Fruit fly (Drosophila melanogaster) whole organism, embryonic: ENCODE results near the gene Gcat.

Source experiments
- CG10366 ChIP-seq: fragments of 200-800 bp; sonication (Bioruptor generic); IDR thresholded peaks from 2 replicates; pipeline ENCODE4 v1.3.6; 2022; ENCODE audit warnings: missing biosample characterization, missing genetic modification characterization
- CG10431 ChIP-seq: fragments of 200-800 bp; sonication (Bioruptor generic); optimal IDR thresholded peaks from 3 replicates; lab custom pipeline; 2018; ENCODE audit warnings: missing biosample characterization, mild to moderate bottlenecking, missing genetic modification characterization
- CG10462 ChIP-seq: fragments of 200-800 bp; sonication (Bioruptor generic); optimal IDR thresholded peaks from 2 replicates; lab custom pipeline; 2016; ENCODE audit warnings: missing biosample characterization, missing genetic modification characterization
- CG1233 ChIP-seq: fragments of 200-800 bp; sonication (Bioruptor generic); optimal IDR thresholded peaks from 4 replicates; lab custom pipeline; 2018; ENCODE audit warnings: missing biosample characterization, mild to moderate bottlenecking, missing genetic modification characterization
- CG12659 ChIP-seq: fragments of 200-800 bp; sonication (Bioruptor generic); optimal IDR thresholded peaks from 3 replicates; lab custom pipeline; 2017; ENCODE audit warnings: mild to moderate bottlenecking, missing biosample characterization, missing genetic modification reagents, missing genetic modification characterization
- CG15696 ChIP-seq: fragments of 200-800 bp; sonication (Bioruptor generic); optimal IDR thresholded peaks from 2 replicates; lab custom pipeline; 2019; ENCODE audit warnings: missing biosample characterization, mild to moderate bottlenecking, missing genetic modification characterization, moderate library complexity
- CG18764 ChIP-seq: fragments of 200-800 bp; sonication (Bioruptor generic); optimal IDR thresholded peaks from 3 replicates; lab custom pipeline; 2016; ENCODE audit warnings: missing biosample characterization, missing genetic modification characterization
- CG2120 ChIP-seq: fragments of 200-800 bp; sonication (Bioruptor generic); optimal IDR thresholded peaks from 3 replicates; lab custom pipeline; 2016; ENCODE audit warnings: missing biosample characterization, missing genetic modification characterization
- CG2202 ChIP-seq: fragments of 200-800 bp; sonication (Bioruptor generic); optimal IDR thresholded peaks from 2 replicates; lab custom pipeline; 2018; ENCODE audit warnings: missing biosample characterization, mild to moderate bottlenecking, missing genetic modification characterization
- CG2712 ChIP-seq: fragments of 200-800 bp; optimal IDR thresholded peaks from 3 replicates; lab custom pipeline; 2019; ENCODE audit warnings: missing biosample characterization, mild to moderate bottlenecking, missing genetic modification characterization, moderate library complexity
- CG2889 ChIP-seq: fragments of 200-800 bp; sonication (Bioruptor generic); IDR thresholded peaks from 3 replicates; pipeline ENCODE4 v1.3.6; 2022; ENCODE audit warnings: missing biosample characterization, missing genetic modification characterization
- CG30431 ChIP-seq: fragments of 200-800 bp; sonication (Bioruptor generic); optimal IDR thresholded peaks from 2 replicates; lab custom pipeline; 2017; ENCODE audit warnings: missing biosample characterization, missing genetic modification characterization
- CG31388 ChIP-seq: fragments of 200-800 bp; sonication (Bioruptor generic); optimal IDR thresholded peaks from 2 replicates; lab custom pipeline; 2016; ENCODE audit warnings: missing biosample characterization, missing genetic modification characterization
- CG34376 ChIP-seq: fragments of 200-800 bp; sonication (Bioruptor generic); optimal IDR thresholded peaks from 2 replicates; lab custom pipeline; 2018; ENCODE audit warnings: missing biosample characterization, mild to moderate bottlenecking, missing genetic modification characterization
- CG6272 ChIP-seq: fragments of 200-800 bp; sonication (Bioruptor generic); IDR thresholded peaks from 2 replicates; pipeline ENCODE4 v1.3.6; 2022; ENCODE audit warnings: missing biosample characterization, missing genetic modification characterization
- CG6689 ChIP-seq: fragments of 200-800 bp; sonication (Bioruptor generic); IDR thresholded peaks from 2 replicates; pipeline ENCODE4 v1.3.6; 2022; ENCODE audit warnings: missing biosample characterization, missing genetic modification characterization
- CG9932 ChIP-seq: fragments of 200-800 bp; sonication (Bioruptor generic); IDR thresholded peaks from 2 replicates; pipeline ENCODE4 v1.3.6; 2022; ENCODE audit warnings: missing biosample characterization, missing genetic modification characterization
- Chrac-16 ChIP-seq: fragments of 200-800 bp; sonication (Bioruptor generic); optimal IDR thresholded peaks from 3 replicates; lab custom pipeline; 2016; ENCODE audit warnings: missing biosample characterization, missing genetic modification characterization
- Dref ChIP-seq: fragments of 200-800 bp; sonication (Bioruptor generic); IDR thresholded peaks from 2 replicates; pipeline ENCODE4 v1.3.6; 2022; ENCODE audit warnings: missing biosample characterization, missing genetic modification characterization
- H2.0 ChIP-seq: fragments of 200-800 bp; sonication (Bioruptor generic); IDR thresholded peaks from 2 replicates; pipeline ENCODE4 v1.3.6; 2022; ENCODE audit warnings: missing biosample characterization, missing genetic modification characterization
- Hr51 ChIP-seq, 2 experiments: fragments of 200-800 bp; sonication (Bioruptor generic); optimal IDR thresholded peaks; 2 replicates in 1 of 2; 3 replicates in 1 of 2; lab custom pipeline; 2016 to 2018; ENCODE audit warnings: missing biosample characterization in 2 of 2, missing genetic modification characterization in 2 of 2, mild to moderate bottlenecking in 1 of 2, moderate library complexity in 1 of 2
- Mes4 ChIP-seq: fragments of 200-800 bp; sonication (Bioruptor generic); optimal IDR thresholded peaks from 2 replicates; lab custom pipeline; 2016; ENCODE audit warnings: missing biosample characterization, missing genetic modification characterization
- Rfx ChIP-seq: fragments of 200-800 bp; sonication (Bioruptor generic); IDR thresholded peaks from 2 replicates; pipeline ENCODE4 v1.3.6; 2022; ENCODE audit warnings: missing biosample characterization, missing genetic modification characterization
- Spps ChIP-seq: fragments of 200-800 bp; sonication (Bioruptor generic); optimal IDR thresholded peaks from 2 replicates; lab custom pipeline; 2018; ENCODE audit warnings: missing biosample characterization, mild to moderate bottlenecking, missing genetic modification characterization
- YL-1 ChIP-seq: fragments of 200-800 bp; sonication (Bioruptor generic); optimal IDR thresholded peaks from 3 replicates; lab custom pipeline; 2017; ENCODE audit warnings: missing biosample characterization, mild to moderate bottlenecking, missing genetic modification characterization
- amos ChIP-seq: fragments of 200-800 bp; sonication (Bioruptor generic); IDR thresholded peaks from 2 replicates; pipeline ENCODE4 v1.3.6; 2022; ENCODE audit warnings: missing biosample characterization, missing genetic modification characterization; ENCODE audit not compliant: partially characterized antibody
- bowl ChIP-seq: fragments of 200-800 bp; sonication (Bioruptor generic); IDR thresholded peaks from 2 replicates; pipeline ENCODE4 v1.3.6; 2022; ENCODE audit warnings: missing biosample characterization, missing genetic modification characterization
- br ChIP-seq: fragments of >200 bp; optimal IDR thresholded peaks from 2 replicates; lab custom pipeline; 2017
- ci ChIP-seq: fragments of 200-800 bp; sonication (Bioruptor generic); IDR thresholded peaks from 3 replicates; pipeline ENCODE4 v1.3.6; 2022; ENCODE audit warnings: missing biosample characterization, missing genetic modification characterization
- crp ChIP-seq, 2 experiments: fragments of 200-800 bp; sonication (Bioruptor generic); optimal IDR thresholded peaks; 2 replicates in 1 of 2; 3 replicates in 1 of 2; lab custom pipeline; 2017; ENCODE audit warnings: missing biosample characterization in 2 of 2, missing genetic modification characterization in 2 of 2, mild to moderate bottlenecking in 1 of 2, moderate library complexity in 1 of 2
- danr ChIP-seq: fragments of 200-800 bp; sonication (Bioruptor generic); IDR thresholded peaks from 2 replicates; pipeline ENCODE4 v1.3.6; 2022; ENCODE audit warnings: missing biosample characterization, missing genetic modification characterization
- dpn ChIP-seq, 2 experiments: fragments of 200-800 bp; sonication (Bioruptor generic); optimal IDR thresholded peaks; 3 replicates each; lab custom pipeline; 2016; ENCODE audit warnings: missing biosample characterization in 2 of 2, missing genetic modification characterization in 2 of 2
- ewg ChIP-seq: fragments of 200-800 bp; sonication (Bioruptor generic); optimal IDR thresholded peaks from 3 replicates; lab custom pipeline; 2017; ENCODE audit warnings: mild to moderate bottlenecking, missing biosample characterization, missing genetic modification reagents, missing genetic modification characterization
- fd96Cb ChIP-seq: fragments of 200-800 bp; sonication (Bioruptor generic); optimal IDR thresholded peaks from 2 replicates; lab custom pipeline; 2018; ENCODE audit warnings: missing biosample characterization, mild to moderate bottlenecking, missing genetic modification characterization, moderate library complexity
- gro ChIP-seq: fragments of 200-800 bp; sonication (Bioruptor generic); optimal IDR thresholded peaks from 2 replicates; lab custom pipeline; 2016; ENCODE audit warnings: missing biosample characterization, missing genetic modification characterization
- kay ChIP-seq: fragments of 200-800 bp; sonication (Bioruptor generic); optimal IDR thresholded peaks from 2 replicates; lab custom pipeline; 2016; ENCODE audit warnings: missing biosample characterization, missing genetic modification characterization
- lilli ChIP-seq: fragments of 200-800 bp; sonication (Bioruptor generic); optimal IDR thresholded peaks from 3 replicates; lab custom pipeline; 2016; ENCODE audit warnings: missing biosample characterization, missing genetic modification characterization
- mam ChIP-seq: fragments of 200-800 bp; sonication (Bioruptor generic); optimal IDR thresholded peaks from 3 replicates; lab custom pipeline; 2016; ENCODE audit warnings: missing biosample characterization, missing genetic modification characterization
- nerfin-2 ChIP-seq: fragments of 200-800 bp; sonication (Bioruptor generic); IDR thresholded peaks from 2 replicates; pipeline ENCODE4 v1.3.6; 2022; ENCODE audit warnings: missing biosample characterization, missing genetic modification characterization; ENCODE audit not compliant: partially characterized antibody
- odd ChIP-seq: fragments of 200-800 bp; sonication (Bioruptor generic); optimal IDR thresholded peaks from 2 replicates; lab custom pipeline; 2017; ENCODE audit warnings: missing biosample characterization, mild to moderate bottlenecking, missing genetic modification characterization
- pita ChIP-seq: fragments of 200-800 bp; sonication (Bioruptor generic); optimal IDR thresholded peaks from 2 replicates; lab custom pipeline; 2017; ENCODE audit warnings: missing biosample characterization, mild to moderate bottlenecking, missing genetic modification characterization
- sna ChIP-seq: fragments of 200-800 bp; sonication (Bioruptor generic); IDR thresholded peaks from 2 replicates; pipeline ENCODE4 v1.3.6; 2022; ENCODE audit warnings: missing biosample characterization, missing genetic modification characterization; ENCODE audit not compliant: partially characterized antibody
- sqz ChIP-seq: fragments of 200-800 bp; sonication (Bioruptor generic); optimal IDR thresholded peaks from 3 replicates; lab custom pipeline; 2018; ENCODE audit warnings: missing biosample characterization, mild to moderate bottlenecking, missing genetic modification characterization
- ttk ChIP-seq: fragments of 200-800 bp; sonication (Bioruptor generic); IDR thresholded peaks from 2 replicates; pipeline ENCODE4 v2.1.2; 2022; ENCODE audit warnings: missing biosample characterization, missing genetic modification characterization
- unc-4 ChIP-seq: fragments of 200-800 bp; sonication (Bioruptor generic); IDR thresholded peaks from 2 replicates; pipeline ENCODE4 v1.3.6; 2022; ENCODE audit warnings: missing biosample characterization, missing genetic modification characterization; ENCODE audit not compliant: partially characterized antibody
- yki ChIP-seq: fragments of >200 bp; optimal IDR thresholded peaks from 3 replicates; lab custom pipeline; 2018
- zen2 ChIP-seq: fragments of 200-800 bp; sonication (Bioruptor generic); IDR thresholded peaks from 3 replicates; pipeline ENCODE4 v1.3.6; 2022; ENCODE audit warnings: missing biosample characterization, missing genetic modification characterization; ENCODE audit not compliant: partially characterized antibody

Gcat gene

DNA sequence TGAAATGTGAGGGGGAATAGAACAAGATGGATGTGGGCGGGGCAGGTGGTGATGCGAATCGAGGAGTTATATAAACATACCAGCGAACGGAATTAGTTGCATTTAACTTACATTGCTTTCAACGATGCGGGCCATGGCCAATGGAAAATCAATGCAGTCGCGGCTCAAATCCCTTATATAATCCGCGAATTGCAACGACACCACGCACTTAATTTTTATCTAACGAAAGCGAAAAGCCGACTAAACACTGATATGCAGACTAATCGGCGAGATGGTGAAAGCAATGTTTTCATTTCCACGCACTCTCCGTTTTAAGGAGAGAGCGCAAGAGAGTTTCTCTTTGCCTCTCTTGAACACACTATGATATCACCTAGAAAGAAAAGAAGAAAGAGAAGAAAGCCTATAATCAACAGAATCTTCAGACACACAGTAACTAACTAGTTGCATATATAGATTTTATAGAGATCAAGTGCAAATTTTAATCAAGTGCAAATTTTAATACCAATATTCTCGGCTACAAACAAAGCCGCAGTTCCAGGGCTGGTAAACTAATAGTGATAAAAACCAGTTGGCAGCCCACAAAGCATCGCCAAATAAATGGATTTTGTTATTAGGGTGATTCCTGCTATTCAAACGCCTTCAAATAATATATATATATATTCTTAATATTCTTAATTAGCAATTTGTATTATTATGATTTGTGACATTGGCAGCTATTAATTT lies 21.2 kb upstream of the Gcat start, which contains the start of the genes CG11597 and CG5946 (continued):
- TF ChIP-seq unc-4 (GFP tag; lab: Robert Waterston, UW) (no peak; the same call in none of the 2 replicates), CG2889 (GFP tag; lab: Robert Waterston, UW) (0 out of 3 replicates have a peak, but pooled peaks have one; percentile 25), CG10366 (GFP tag; lab: Robert Waterston, UW) (peak; percentile 33; the same call in 1 of the 2 replicates), CG9932 (GFP tag; lab: Robert Waterston, UW) (peak; percentile 63), Rfx (0 out of 2 replicates have a peak, but pooled peaks have one; percentile 6), CG10431 (GFP tag; lab: Kevin White, UChicago) (no peak), Dref (GFP tag; lab: Robert Waterston, UW) (peak; percentile 51), ci (GFP tag; lab: Robert Waterston, UW) (peak; percentile 6; the same call in 1 of the 3 replicates), ewg (GFP tag; lab: Kevin White, UChicago) (peak; percentile 0)

DNA sequence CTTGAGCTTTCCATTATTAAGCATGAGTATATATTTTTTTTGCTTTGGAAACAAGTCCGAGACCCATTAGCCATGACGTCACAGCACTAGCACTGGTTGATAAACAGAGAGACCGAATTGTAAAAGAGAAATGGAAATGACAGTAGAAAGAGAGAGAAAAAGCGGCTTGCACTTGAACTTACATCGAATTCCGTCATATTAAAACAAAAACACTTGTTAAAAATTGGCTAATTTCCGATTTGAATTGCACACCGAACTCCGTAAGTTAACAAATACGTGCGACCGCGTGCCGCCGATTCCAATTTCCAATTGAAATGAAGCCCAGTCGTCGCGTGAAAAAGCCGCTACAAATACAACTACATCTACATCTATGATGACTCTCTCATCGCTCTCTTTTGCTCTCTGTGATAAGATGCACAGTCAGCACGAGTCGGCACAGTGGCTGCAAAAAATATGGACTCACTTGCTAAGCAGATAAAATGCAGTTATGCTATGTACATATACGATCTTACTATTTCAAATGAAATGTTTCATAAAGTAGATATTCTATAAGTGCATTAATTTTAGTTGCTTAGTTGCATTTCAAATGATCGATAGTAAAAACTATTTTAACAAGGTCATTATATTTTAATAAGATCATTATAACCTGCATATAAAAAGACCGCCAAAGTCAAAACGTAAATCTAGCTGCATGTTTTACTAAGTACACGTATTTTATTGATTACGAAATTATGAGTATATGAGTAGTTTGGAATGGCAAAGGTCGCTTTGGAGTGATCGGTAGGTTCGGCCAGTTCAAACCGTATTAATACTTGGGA lies 19.2 kb upstream of the Gcat start:
- no peak for TF ChIP-seq CG15696 (tag; lab: Kevin White, UChicago)
- TF ChIP-seq danr (GFP tag; lab: Robert Waterston, UW) = no peak
- TF ChIP-seq Spps (tag; lab: Kevin White, UChicago) = no peak
- TF ChIP-seq CG2712 = peak; percentile 39
- TF ChIP-seq gro (GFP tag; lab: Kevin White, UChicago) = no peak
- TF ChIP-seq Chrac-16 (GFP tag; lab: Kevin White, UChicago) = no peak
- no peak for TF ChIP-seq amos
- peak; percentile 54; the same call in 1 of the 2 replicates for TF ChIP-seq H2.0
- peak; percentile 63 for TF ChIP-seq CG2120 (GFP tag; lab: Kevin White, UChicago)
- TF ChIP-seq CG12659 (GFP tag; lab: Kevin White, UChicago) = no peak
- TF ChIP-seq Mes4 (GFP tag; lab: Kevin White, UChicago) = no peak
- peak; percentile 39 for TF ChIP-seq yki (lab: Kevin White, UChicago)
- peak; percentile 47 for TF ChIP-seq mam (GFP tag; lab: Kevin White, UChicago)
- TF ChIP-seq sna = no peak
- TF ChIP-seq crp (GFP tag; optimal IDR thresholded peaks at IDR 0.05; lab: Kevin White, UChicago) = no peak
- no peak for TF ChIP-seq CG18764
- TF ChIP-seq odd = no peak
- TF ChIP-seq pita = no peak
- peak; percentile 68 for TF ChIP-seq CG34376 (GFP tag; lab: Kevin White, UChicago)
- peak; percentile 72 for TF ChIP-seq sqz
- TF ChIP-seq dpn (GFP tag; optimal IDR thresholded peaks at IDR 0.05; lab: Kevin White, UChicago) = peak; percentile 32 to 45
- TF ChIP-seq bowl (GFP tag; lab: Robert Waterston, UW) = no peak
- no peak for TF ChIP-seq CG10462
- peak; percentile 16 for TF ChIP-seq CG1233 (GFP tag; lab: Kevin White, UChicago)
- peak; percentile 53 for TF ChIP-seq lilli (GFP tag; lab: Kevin White, UChicago)
- TF ChIP-seq YL-1 (GFP tag; lab: Kevin White, UChicago) = peak; percentile 10
- TF ChIP-seq CG31388 = no peak
- TF ChIP-seq ttk = no peak
- no peak for TF ChIP-seq Hr51 (GFP tag; optimal IDR thresholded peaks at IDR 0.05; lab: Kevin White, UChicago)
- no peak for TF ChIP-seq fd96Cb (tag; lab: Kevin White, UChicago)
- TF ChIP-seq CG30431 (GFP tag; lab: Kevin White, UChicago) = no peak
- no peak for TF ChIP-seq CG6689 (GFP tag; lab: Robert Waterston, UW)
- TF ChIP-seq nerfin-2 = no peak
- no peak for TF ChIP-seq CG2202 (tag; lab: Kevin White, UChicago)
- peak; percentile 69 for TF ChIP-seq kay
- no peak for TF ChIP-seq CG6272 (GFP tag; lab: Robert Waterston, UW)
- TF ChIP-seq zen2 = no peak
- no peak for TF ChIP-seq br (lab: Kevin White, UChicago)
